Worm (Caenorhabditis elegans) whole organism, L4 larva: ENCODE measurements around the gene ZK550.6.

Source experiments
- R02D3.7 ChIP-seq: fragments of 150-350 bp; sonication (generic microtip); optimal IDR thresholded peaks from 3 replicates; lab custom pipeline; 2014; ENCODE audit warnings: missing biosample characterization, missing genetic modification characterization
- Y105C5A.15 ChIP-seq: fragments of 200-800 bp; sonication (Bioruptor generic); IDR thresholded peaks from 2 replicates; pipeline ENCODE4 v1.3.6; 2022; ENCODE audit warnings: missing genetic modification characterization, missing compliant biosample characterization
- Y75B8A.6 ChIP-seq: fragments of 200-800 bp; sonication (Bioruptor generic); IDR thresholded peaks from 2 replicates; pipeline ENCODE4 v1.3.6; 2022; ENCODE audit warnings: missing genetic modification reagents, missing genetic modification characterization, missing compliant biosample characterization
- ZK546.5 ChIP-seq, 2 experiments: sonication (generic microtip); optimal IDR thresholded peaks; 2 replicates each; lab custom pipeline; 2017; ENCODE audit warnings: missing biosample characterization in 2 of 2, missing genetic modification characterization in 2 of 2
- aha-1 ChIP-seq: fragments of 150-350 bp; peaks from one replicate; lab custom pipeline; 2014; ENCODE audit warnings: missing biosample characterization, missing genetic modification characterization
- aly-2 ChIP-seq: sonication (generic microtip); optimal IDR thresholded peaks from 2 replicates; lab custom pipeline; 2018; ENCODE audit warnings: missing biosample characterization, missing genetic modification characterization
- ama-1 ChIP-seq: fragments of 150-350 bp; optimal IDR thresholded peaks from 2 replicates; lab custom pipeline; 2014; ENCODE audit warnings: inconsistent platforms, mixed read lengths
- arid-1 ChIP-seq: fragments of 200-800 bp; sonication (Bioruptor generic); conservative IDR thresholded peaks from 2 replicates; pipeline ENCODE4 v1.3.6; 2022; ENCODE audit warnings: missing genetic modification reagents, missing genetic modification characterization, missing compliant biosample characterization
- ceh-20 ChIP-seq: fragments of 200-800 bp; sonication (Bioruptor generic); IDR thresholded peaks from 2 replicates; pipeline ENCODE4 v1.3.6; 2022; ENCODE audit warnings: missing genetic modification reagents, missing genetic modification characterization, missing compliant biosample characterization
- ceh-28 ChIP-seq: fragments of 150-350 bp; optimal IDR thresholded peaks from 2 replicates; lab custom pipeline; 2014; ENCODE audit warnings: missing biosample characterization, missing genetic modification reagents, missing genetic modification characterization
- ceh-44 ChIP-seq: fragments of 200-800 bp; sonication (Bioruptor generic); IDR thresholded peaks from 2 replicates; pipeline ENCODE4 v1.3.6; 2022; ENCODE audit warnings: missing genetic modification reagents, missing genetic modification characterization, missing compliant biosample characterization
- ctbp-1 ChIP-seq: fragments of 200-800 bp; sonication (Bioruptor generic); IDR thresholded peaks from 2 replicates; pipeline ENCODE4 v1.3.6; 2022; ENCODE audit warnings: missing genetic modification reagents, missing genetic modification characterization, missing compliant biosample characterization
- daf-16 ChIP-seq, 3 experiments: sonication (generic microtip); optimal IDR thresholded peaks; 2 replicates each; lab custom pipeline; 2016 to 2017; ENCODE audit warnings: missing genetic modification characterization in 3 of 3, missing genetic modification reagents in 3 of 3, mild to moderate bottlenecking in 2 of 3, missing compliant biosample characterization in 2 of 3, missing biosample characterization in 1 of 3, moderate library complexity in 1 of 3
- daf-19 ChIP-seq: fragments of 200-800 bp; sonication (Bioruptor generic); conservative IDR thresholded peaks from 2 replicates; pipeline ENCODE4 v1.3.6; 2022; ENCODE audit warnings: missing genetic modification characterization, missing compliant biosample characterization
- dmd-8 ChIP-seq: fragments of 200-800 bp; sonication (Bioruptor generic); IDR thresholded peaks from 2 replicates; pipeline ENCODE4 v1.3.6; 2022; ENCODE audit warnings: missing genetic modification characterization, missing compliant biosample characterization
- dpl-1 ChIP-seq: fragments of 150-350 bp; optimal IDR thresholded peaks from 2 replicates; lab custom pipeline; 2014; ENCODE audit warnings: missing biosample characterization, missing genetic modification reagents, missing genetic modification characterization
- duxl-1 ChIP-seq: sonication (generic microtip); optimal IDR thresholded peaks from 2 replicates; lab custom pipeline; 2016; ENCODE audit warnings: mild to moderate bottlenecking, missing genetic modification characterization, moderate library complexity, missing compliant biosample characterization; ENCODE audit not compliant: poor library complexity
- egl-27 ChIP-seq: sonication (generic microtip); optimal IDR thresholded peaks from 3 replicates; lab custom pipeline; 2017; ENCODE audit warnings: missing biosample characterization, missing genetic modification reagents, missing genetic modification characterization
- egl-43 ChIP-seq: fragments of 200-800 bp; sonication (Bioruptor generic); IDR thresholded peaks from 2 replicates; pipeline ENCODE4 v1.3.6; 2022; ENCODE audit warnings: missing genetic modification reagents, missing genetic modification characterization, missing compliant biosample characterization
- hif-1 ChIP-seq, 2 experiments: sonication (generic microtip); optimal IDR thresholded peaks; 2 replicates each; lab custom pipeline; 2016 to 2017; ENCODE audit warnings: missing compliant biosample characterization in 2 of 2, missing genetic modification characterization in 2 of 2, missing genetic modification reagents in 2 of 2, missing genotype in 2 of 2, mild to moderate bottlenecking in 1 of 2
- lim-7 ChIP-seq: fragments of 200-800 bp; sonication (Bioruptor generic); IDR thresholded peaks from 2 replicates; pipeline ENCODE4 v1.3.6; 2022; ENCODE audit warnings: missing genetic modification characterization, missing compliant biosample characterization
- lin-15B ChIP-seq: fragments of 150-350 bp; sonication (generic microtip); optimal IDR thresholded peaks from 3 replicates; lab custom pipeline; 2014; ENCODE audit warnings: missing biosample characterization, missing genetic modification characterization
- lin-38 ChIP-seq: fragments of 200-800 bp; sonication (Bioruptor generic); IDR thresholded peaks from 2 replicates; pipeline ENCODE4 v1.3.6; 2022; ENCODE audit warnings: missing genetic modification reagents, missing genetic modification characterization, missing compliant biosample characterization
- lin-39 ChIP-seq: fragments of 150-350 bp; optimal IDR thresholded peaks from 2 replicates; lab custom pipeline; 2014; ENCODE audit warnings: missing biosample characterization, missing genetic modification reagents, missing genetic modification characterization
- lir-3 ChIP-seq: sonication (generic microtip); optimal IDR thresholded peaks from 2 replicates; lab custom pipeline; 2016; ENCODE audit warnings: mild to moderate bottlenecking, missing genetic modification characterization, missing compliant biosample characterization
- madf-5 ChIP-seq, 2 experiments: fragments of 200-800 bp; sonication (Bioruptor generic); IDR thresholded peaks; 2 replicates each; pipeline ENCODE4 v1.3.6; 2022; ENCODE audit warnings: missing compliant biosample characterization in 2 of 2, missing genetic modification characterization in 2 of 2
- mdt-29 ChIP-seq: fragments of 200-800 bp; sonication (Bioruptor generic); IDR thresholded peaks from 2 replicates; pipeline ENCODE4 v1.3.6; 2022; ENCODE audit warnings: missing genetic modification reagents, missing genetic modification characterization, missing compliant biosample characterization
- mxl-2 ChIP-seq: fragments of 200-800 bp; sonication (Bioruptor generic); conservative IDR thresholded peaks from 2 replicates; pipeline ENCODE4 v1.3.6; 2022; ENCODE audit warnings: missing genetic modification reagents, missing genetic modification characterization, missing compliant biosample characterization
- nhr-10 ChIP-seq: fragments of 150-350 bp; optimal IDR thresholded peaks from 2 replicates; lab custom pipeline; 2014; ENCODE audit warnings: missing biosample characterization, missing genetic modification characterization
- nhr-102 ChIP-seq: sonication (generic microtip); optimal IDR thresholded peaks from 2 replicates; lab custom pipeline; 2016; ENCODE audit warnings: mild to moderate bottlenecking, missing genetic modification characterization, moderate library complexity, missing compliant biosample characterization
- nhr-111 ChIP-seq: fragments of 200-800 bp; sonication (Bioruptor generic); optimal IDR thresholded peaks from 2 replicates; lab custom pipeline; 2018; ENCODE audit warnings: mild to moderate bottlenecking, missing genetic modification characterization, missing compliant biosample characterization
- nhr-25 ChIP-seq: sonication (generic microtip); optimal IDR thresholded peaks from 2 replicates; lab custom pipeline; 2017; ENCODE audit warnings: missing genetic modification characterization, mild to moderate bottlenecking, missing compliant biosample characterization, antibody characterized with exemption, moderate library complexity, borderline replicate concordance; ENCODE audit not compliant: insufficient read depth
- nhr-41 ChIP-seq: fragments of 200-800 bp; sonication (Bioruptor generic); IDR thresholded peaks from 2 replicates; pipeline ENCODE4 v1.3.6; 2022; ENCODE audit warnings: missing genetic modification reagents, missing genetic modification characterization, missing compliant biosample characterization
- nhr-42 ChIP-seq: fragments of 200-800 bp; sonication (Bioruptor generic); IDR thresholded peaks from 2 replicates; pipeline ENCODE4 v1.3.6; 2022; ENCODE audit warnings: missing genetic modification characterization, missing compliant biosample characterization
- nhr-76 ChIP-seq: fragments of 150-350 bp; optimal IDR thresholded peaks from 2 replicates; lab custom pipeline; 2014; ENCODE audit warnings: missing biosample characterization, missing genetic modification characterization
- pqm-1 ChIP-seq: sonication (generic microtip); optimal IDR thresholded peaks from 2 replicates; lab custom pipeline; 2017; ENCODE audit warnings: missing biosample characterization, missing genetic modification characterization
- saeg-2 ChIP-seq: fragments of 200-800 bp; sonication (Bioruptor generic); IDR thresholded peaks from 2 replicates; pipeline ENCODE4 v1.3.6; 2022; ENCODE audit warnings: missing genetic modification reagents, missing genetic modification characterization, missing compliant biosample characterization
- sdz-12 ChIP-seq: fragments of 200-800 bp; sonication (Bioruptor generic); optimal IDR thresholded peaks from 2 replicates; lab custom pipeline; 2018; ENCODE audit warnings: mild to moderate bottlenecking, missing genetic modification characterization, missing compliant biosample characterization
- set-16 ChIP-seq: fragments of 200-800 bp; sonication (Bioruptor generic); IDR thresholded peaks from 2 replicates; pipeline ENCODE4 v1.3.6; 2022; ENCODE audit warnings: missing genetic modification reagents, missing genetic modification characterization, missing compliant biosample characterization
- snpc-1.2 ChIP-seq: fragments of 200-800 bp; sonication (Bioruptor generic); IDR thresholded peaks from 2 replicates; pipeline ENCODE4 v1.3.6; 2022; ENCODE audit warnings: missing genetic modification reagents, missing genetic modification characterization, missing compliant biosample characterization
- spr-1 ChIP-seq: sonication (generic microtip); optimal IDR thresholded peaks from 2 replicates; lab custom pipeline; 2016; ENCODE audit warnings: mild to moderate bottlenecking, missing genetic modification characterization, missing compliant biosample characterization
- unc-62 ChIP-seq, 3 experiments: fragments of 150-350 bp in 1 of 3; sonication (generic microtip); optimal IDR thresholded peaks in 2 of 3; peaks in 1 of 3; 1 replicate in 1 of 3; 2 replicates in 2 of 3; lab custom pipeline; 2014 to 2017; ENCODE audit warnings: missing biosample characterization in 3 of 3, missing genetic modification characterization in 3 of 3, missing genetic modification reagents in 3 of 3, missing genotype in 1 of 3
- vab-7 ChIP-seq: fragments of 200-800 bp; sonication (Bioruptor generic); IDR thresholded peaks from 2 replicates; pipeline ENCODE4 v1.3.6; 2022; ENCODE audit warnings: missing genetic modification reagents, missing genetic modification characterization, missing compliant biosample characterization
- zfp-2 ChIP-seq: sonication (generic microtip); optimal IDR thresholded peaks from 2 replicates; lab custom pipeline; 2016; ENCODE audit warnings: mild to moderate bottlenecking, missing genetic modification characterization, missing compliant biosample characterization
- zfp-3 ChIP-seq: fragments of 200-800 bp; sonication (Bioruptor generic); conservative IDR thresholded peaks from 2 replicates; pipeline ENCODE4 v1.3.6; 2022; ENCODE audit warnings: missing genetic modification reagents, missing genetic modification characterization, missing compliant biosample characterization
- ztf-11 ChIP-seq: fragments of 150-350 bp; optimal IDR thresholded peaks from 2 replicates; lab custom pipeline; 2014; ENCODE audit warnings: missing biosample characterization, missing genetic modification characterization

Gene ZK550.6

ce11 chrIV:17278861-17279591 is 16.7 kb upstream of the ZK550.6 start, which contains the start of gene hsp-1:
Gene hsp-1, plus strand, starts transcription at chrIV:17278959.
- 0 out of 2 replicates have a peak, but pooled peaks have one; percentile 70 for TF ChIP-seq snpc-1.2 (GFP tag; lab: Robert Waterston, UW)
- TF ChIP-seq ztf-11, result no peak
- TF ChIP-seq arid-1, result peak; percentile 58; the same call in 1 of the 2 replicates
- TF ChIP-seq set-16 (GFP tag; lab: Robert Waterston, UW), result no peak; the same call in 1 of the 2 replicates
- peak; percentile 96 for TF ChIP-seq aha-1 (tag; lab: Kevin White, UChicago)
- TF ChIP-seq duxl-1 (tag; lab: Kevin White, UChicago), result peak; percentile 4
- peak in 1 of 2 experiments; percentile 2 for TF ChIP-seq daf-16 (GFP tag; optimal IDR thresholded peaks at IDR 0.05; lab: Kevin White, UChicago)
- no peak for TF ChIP-seq daf-16 (tag; optimal IDR thresholded peaks at IDR 0.05; lab: Kevin White, UChicago)
- no peak for TF ChIP-seq nhr-102 (tag; lab: Kevin White, UChicago)
- no peak for TF ChIP-seq hif-1 (tag; optimal IDR thresholded peaks at IDR 0.05; lab: Kevin White, UChicago)
- TF ChIP-seq aly-2, result no peak
- no peak for TF ChIP-seq pqm-1 (tag; lab: Kevin White, UChicago)
- TF ChIP-seq Y75B8A.6 (GFP tag; lab: Robert Waterston, UW), result peak; percentile 33; the same call in 1 of the 2 replicates
- peak in 1 of 2 experiments; percentile 23 for TF ChIP-seq unc-62 (GFP tag; optimal IDR thresholded peaks at IDR 0.05 in 1 of 2; lab: Kevin White, UChicago)
- TF ChIP-seq unc-62 (tag; optimal IDR thresholded peaks at IDR 0.05; lab: Kevin White, UChicago), result no peak
- peak; percentile 82 for TF ChIP-seq ama-1 (lab: Kevin White, UChicago)
- peak; percentile 3; the same call in 1 of the 2 replicates for TF ChIP-seq egl-43
- peak; percentile 67; the same call in 1 of the 2 replicates for TF ChIP-seq vab-7 (GFP tag; lab: Robert Waterston, UW)
- peak; percentile 54; the same call in 1 of the 2 replicates for TF ChIP-seq daf-19 (GFP tag; lab: Robert Waterston, UW)
- no peak for TF ChIP-seq dpl-1 (GFP tag; lab: Kevin White, UChicago)
- 0 out of 2 replicates have a peak, but pooled peaks have one; percentile 2 for TF ChIP-seq mxl-2 (GFP tag; lab: Robert Waterston, UW)
- TF ChIP-seq mdt-29, result 0 out of 2 replicates have a peak, but pooled peaks have one; percentile 35
- peak; percentile 74 for TF ChIP-seq lim-7 (GFP tag; lab: Robert Waterston, UW)

- TF ChIP-seq nhr-111 (GFP tag; lab: Kevin White, UChicago) (no peak), lin-39 (tag; lab: Kevin White, UChicago) (peak; percentile 58), nhr-25 (tag; lab: Kevin White, UChicago) (peak; percentile 96), lim-7 (GFP tag; lab: Robert Waterston, UW) (no peak), sdz-12 (GFP tag; lab: Kevin White, UChicago) (peak; percentile 96), egl-27 (tag; lab: Kevin White, UChicago) (no peak), Y75B8A.6 (GFP tag; lab: Robert Waterston, UW) (peak; percentile 89), nhr-76 (tag; lab: Kevin White, UChicago) (peak; percentile 78), lin-38 (GFP tag; lab: Robert Waterston, UW) (peak; percentile 90), nhr-42 (peak; percentile 90), nhr-10 (tag; lab: Kevin White, UChicago) (peak; percentile 88), ceh-44 (GFP tag; lab: Robert Waterston, UW) (peak; percentile 50; the same call in 1 of the 2 replicates), madf-5 (GFP tag; IDR thresholded peaks at IDR 0.05; lab: Robert Waterston, UW) (peak; percentile 12 to 82; a peak in 2 of 4 replicates), zfp-2 (peak; percentile 86), zfp-3 (GFP tag; lab: Robert Waterston, UW) (peak; percentile 98), dmd-8 (GFP tag; lab: Robert Waterston, UW) (no peak), vab-7 (GFP tag; lab: Robert Waterston, UW) (peak; percentile 92), spr-1 (tag; lab: Kevin White, UChicago) (peak; percentile 92), ceh-20 (peak; percentile 96), aly-2 (no peak), nhr-102 (tag; lab: Kevin White, UChicago) (peak; percentile 86), lir-3 (tag; lab: Kevin White, UChicago) (no peak), nhr-41 (peak; percentile 81), saeg-2 (GFP tag; lab: Robert Waterston, UW) (peak; percentile 88), lin-15B (tag; lab: Kevin White, UChicago) (no peak), R02D3.7 (tag; lab: Kevin White, UChicago) (no peak), ctbp-1 (GFP tag; lab: Robert Waterston, UW) (peak; percentile 88), Y105C5A.15 (GFP tag; lab: Robert Waterston, UW) (peak; percentile 50; the same call in 1 of the 2 replicates), ZK546.5 (tag; optimal IDR thresholded peaks at IDR 0.05; lab: Kevin White, UChicago) (peak in 1 of 2 experiments; percentile 66), ceh-28 (tag; lab: Kevin White, UChicago) (peak; percentile 19), ama-1 (lab: Kevin White, UChicago) (no peak)
These were observed 16.1 kb upstream of the ZK550.6 start for ce11 chrIV:17278363-17278762.
